Worm (Caenorhabditis elegans): ENCODE measurements around the gene Y56A3A.7.

ce11 chrIII:11891335-11891734, 55.5 kb downstream of the Y56A3A.7 start, which contains the start of gene faah-5:
- TF ChIP-seq lsy-12 (tag; optimal IDR thresholded peaks at IDR 0.05) = no peak
- no peak for TF ChIP-seq ztf-4 (tag; optimal IDR thresholded peaks at IDR 0.05)
- no peak for TF ChIP-seq nhr-25 (tag; optimal IDR thresholded peaks at IDR 0.05)
- TF ChIP-seq tbx-2 (tag; optimal IDR thresholded peaks at IDR 0.05) = no peak
